Worm (Caenorhabditis elegans): ENCODE results near the gene acl-7.

ce11 chrII:12774402-12774801 is 41.9 kb downstream of the acl-7 start, which contains the start of gene Y46G5A.14:
- TF ChIP-seq nhr-76 (tag; optimal IDR thresholded peaks at IDR 0.05) (no peak), unc-39 (tag; optimal IDR thresholded peaks at IDR 0.05) (no peak), elt-3 (tag; optimal IDR thresholded peaks at IDR 0.05) (no peak), nhr-237 (tag; optimal IDR thresholded peaks at IDR 0.05) (no peak), M03D4.4 (tag; optimal IDR thresholded peaks at IDR 0.05) (no peak), snpc-4 (tag; optimal IDR thresholded peaks at IDR 0.05) (no peak), lin-13 (tag; optimal IDR thresholded peaks at IDR 0.05) (no peak), bed-3 (GFP tag; optimal IDR thresholded peaks at IDR 0.05) (no peak)

Measured in whole organism, mixed stage, embryonic.